Fruit fly (Drosophila melanogaster) whole organism, embryonic: ENCODE results near the gene CG14340.

Source experiments
- Antp ChIP-seq: fragments of 200-800 bp; sonication (Bioruptor generic); optimal IDR thresholded peaks from 3 replicates; lab custom pipeline; 2016; ENCODE audit warnings: missing biosample characterization, missing genetic modification characterization
- B-H2 ChIP-seq: fragments of 200-800 bp; sonication (Bioruptor generic); optimal IDR thresholded peaks from 2 replicates; lab custom pipeline; 2018; ENCODE audit warnings: missing biosample characterization, mild to moderate bottlenecking, missing genetic modification characterization
- CG11398 ChIP-seq: fragments of 200-800 bp; sonication (Bioruptor generic); optimal IDR thresholded peaks from 2 replicates; lab custom pipeline; 2016; ENCODE audit warnings: missing biosample characterization, missing genetic modification characterization
- CG11696 ChIP-seq: fragments of 200-800 bp; sonication (Bioruptor generic); IDR thresholded peaks from 2 replicates; pipeline ENCODE4 v1.3.6; 2022; ENCODE audit warnings: missing biosample characterization, missing genetic modification characterization
- CG12104 ChIP-seq: fragments of 200-800 bp; sonication (Bioruptor generic); optimal IDR thresholded peaks from 3 replicates; lab custom pipeline; 2016; ENCODE audit warnings: missing biosample characterization, missing genetic modification characterization
- CG12659 ChIP-seq: fragments of 200-800 bp; sonication (Bioruptor generic); optimal IDR thresholded peaks from 3 replicates; lab custom pipeline; 2017; ENCODE audit warnings: mild to moderate bottlenecking, missing biosample characterization, missing genetic modification reagents, missing genetic modification characterization
- CG15011 ChIP-seq: fragments of 200-800 bp; sonication (Bioruptor generic); optimal IDR thresholded peaks from 3 replicates; lab custom pipeline; 2018; ENCODE audit warnings: missing biosample characterization, mild to moderate bottlenecking, missing genetic modification characterization
- CG15601 ChIP-seq: fragments of 200-800 bp; sonication (Bioruptor generic); optimal IDR thresholded peaks from 3 replicates; lab custom pipeline; 2019; ENCODE audit warnings: missing biosample characterization, mild to moderate bottlenecking, missing genetic modification characterization, moderate library complexity
- CG18262 ChIP-seq: fragments of 200-800 bp; optimal IDR thresholded peaks from 3 replicates; lab custom pipeline; 2019; ENCODE audit warnings: missing biosample characterization, mild to moderate bottlenecking, missing genetic modification characterization, moderate library complexity
- CG2120 ChIP-seq: fragments of 200-800 bp; sonication (Bioruptor generic); optimal IDR thresholded peaks from 3 replicates; lab custom pipeline; 2016; ENCODE audit warnings: missing biosample characterization, missing genetic modification characterization
- CG2678 ChIP-seq: fragments of 200-800 bp; sonication (Bioruptor generic); optimal IDR thresholded peaks from 3 replicates; lab custom pipeline; 2019; ENCODE audit warnings: missing biosample characterization, mild to moderate bottlenecking, missing genetic modification characterization, moderate library complexity
- CG2875 ChIP-seq: fragments of 200-800 bp; sonication (Bioruptor generic); optimal IDR thresholded peaks from 2 replicates; lab custom pipeline; 2017; ENCODE audit warnings: missing biosample characterization, mild to moderate bottlenecking, missing genetic modification characterization, missing genetic modification reagents
- CG30403 ChIP-seq: fragments of 200-800 bp; sonication (Bioruptor generic); optimal IDR thresholded peaks from 3 replicates; lab custom pipeline; 2016; ENCODE audit warnings: missing biosample characterization, missing genetic modification characterization
- CG3163 ChIP-seq: fragments of 200-800 bp; sonication (Bioruptor generic); optimal IDR thresholded peaks from 3 replicates; lab custom pipeline; 2016; ENCODE audit warnings: missing biosample characterization, missing genetic modification characterization
- CG4424 ChIP-seq: fragments of 200-800 bp; sonication (Bioruptor generic); optimal IDR thresholded peaks from 3 replicates; lab custom pipeline; 2016; ENCODE audit warnings: missing biosample characterization, missing genetic modification characterization
- CG4854 ChIP-seq: fragments of 200-800 bp; sonication (Bioruptor generic); optimal IDR thresholded peaks from 2 replicates; lab custom pipeline; 2016; ENCODE audit warnings: missing biosample characterization, missing genetic modification characterization, inconsistent platforms
- CG5953 ChIP-seq: fragments of 200-800 bp; sonication (Bioruptor generic); IDR thresholded peaks from 2 replicates; pipeline ENCODE4 v1.3.6; 2022; ENCODE audit warnings: missing biosample characterization, missing genetic modification characterization
- CG6254 ChIP-seq: fragments of 200-800 bp; sonication (Bioruptor generic); optimal IDR thresholded peaks from 3 replicates; lab custom pipeline; 2017; ENCODE audit warnings: mild to moderate bottlenecking, missing biosample characterization, missing genetic modification reagents, missing genetic modification characterization
- CG7556 ChIP-seq: fragments of 200-800 bp; sonication (Bioruptor generic); optimal IDR thresholded peaks from 2 replicates; lab custom pipeline; 2017; ENCODE audit warnings: missing biosample characterization, mild to moderate bottlenecking, missing genetic modification characterization
- CG7786 ChIP-seq: fragments of 200-800 bp; sonication (Bioruptor generic); optimal IDR thresholded peaks from 2 replicates; lab custom pipeline; 2016; ENCODE audit warnings: missing biosample characterization, missing genetic modification characterization
- CG7839 ChIP-seq: fragments of 200-800 bp; sonication (Bioruptor generic); optimal IDR thresholded peaks from 3 replicates; lab custom pipeline; 2018; ENCODE audit warnings: missing biosample characterization, mild to moderate bottlenecking, missing genetic modification characterization, moderate library complexity
- CG7963 ChIP-seq: fragments of 200-800 bp; sonication (Bioruptor generic); IDR thresholded peaks from 3 replicates; pipeline ENCODE4 v1.3.6; 2022; ENCODE audit warnings: missing biosample characterization, missing genetic modification characterization; ENCODE audit not compliant: partially characterized antibody
- CG9215 ChIP-seq: fragments of 200-800 bp; sonication (Bioruptor generic); IDR thresholded peaks from 2 replicates; pipeline ENCODE4 v1.3.6; 2022; ENCODE audit warnings: missing biosample characterization, missing genetic modification characterization
- CG9437 ChIP-seq: fragments of 200-800 bp; sonication (Bioruptor generic); optimal IDR thresholded peaks from 2 replicates; lab custom pipeline; 2018; ENCODE audit warnings: missing biosample characterization, mild to moderate bottlenecking, missing genetic modification characterization
- Dip2 ChIP-seq: fragments of 200-800 bp; sonication (Bioruptor generic); IDR thresholded peaks from 2 replicates; pipeline ENCODE4 v1.3.6; 2022; ENCODE audit warnings: missing biosample characterization, missing genetic modification characterization
- Eip74EF ChIP-seq, 2 experiments: fragments of 200-800 bp in 1 of 2; fragments of >200 bp in 1 of 2; sonication (Bioruptor generic) in 1 of 2; optimal IDR thresholded peaks; 2 replicates each; lab custom pipeline; 2017 to 2019; ENCODE audit warnings: missing biosample characterization in 2 of 2, missing genetic modification characterization in 2 of 2, mild to moderate bottlenecking in 1 of 2, moderate library complexity in 1 of 2
- Elba2 ChIP-seq: fragments of 200-800 bp; sonication (Bioruptor generic); optimal IDR thresholded peaks from 3 replicates; lab custom pipeline; 2016; ENCODE audit warnings: missing biosample characterization, missing genetic modification characterization
- Hmx ChIP-seq: fragments of 200-800 bp; sonication (Bioruptor generic); optimal IDR thresholded peaks from 2 replicates; lab custom pipeline; 2016; ENCODE audit warnings: missing biosample characterization, missing genetic modification characterization
- Hsf ChIP-seq: fragments of 200-800 bp; sonication (Bioruptor generic); optimal IDR thresholded peaks from 3 replicates; lab custom pipeline; 2016; ENCODE audit warnings: missing biosample characterization, missing genetic modification characterization
- MBD-R2 ChIP-seq: fragments of 200-800 bp; sonication (Bioruptor generic); IDR thresholded peaks from 2 replicates; pipeline ENCODE4 v1.3.6; 2022; ENCODE audit warnings: missing biosample characterization, missing genetic modification characterization
- Pdp1 ChIP-seq, 2 experiments: fragments of 200-800 bp; sonication (Bioruptor generic); optimal IDR thresholded peaks; 3 replicates each; lab custom pipeline; 2016; ENCODE audit warnings: missing biosample characterization in 2 of 2, missing genetic modification characterization in 2 of 2, mild to moderate bottlenecking in 1 of 2, moderate library complexity in 1 of 2
- Ptx1 ChIP-seq: fragments of 200-800 bp; sonication (Bioruptor generic); IDR thresholded peaks from 2 replicates; pipeline ENCODE4 v1.3.6; 2022; ENCODE audit warnings: missing biosample characterization, missing genetic modification characterization
- Ssrp ChIP-seq: fragments of 200-800 bp; sonication (Bioruptor generic); optimal IDR thresholded peaks from 2 replicates; lab custom pipeline; 2018; ENCODE audit warnings: missing biosample characterization, mild to moderate bottlenecking, missing genetic modification characterization, moderate library complexity
- Usf ChIP-seq: fragments of 200-800 bp; sonication (Bioruptor generic); optimal IDR thresholded peaks from 2 replicates; lab custom pipeline; 2017; ENCODE audit warnings: missing genotype, missing biosample characterization, missing genetic modification characterization
- bigmax ChIP-seq: fragments of 200-800 bp; sonication (Bioruptor generic); optimal IDR thresholded peaks from 2 replicates; lab custom pipeline; 2018; ENCODE audit warnings: missing biosample characterization, mild to moderate bottlenecking, missing genetic modification characterization
- bsh ChIP-seq, 2 experiments: fragments of 200-800 bp; sonication (Bioruptor generic); optimal IDR thresholded peaks; 2 replicates each; lab custom pipeline; 2017 to 2018; ENCODE audit warnings: mild to moderate bottlenecking in 2 of 2, missing biosample characterization in 2 of 2, missing genetic modification characterization in 2 of 2, moderate library complexity in 1 of 2
- crc ChIP-seq: fragments of 200-800 bp; sonication (Bioruptor generic); optimal IDR thresholded peaks from 2 replicates; lab custom pipeline; 2016; ENCODE audit warnings: missing biosample characterization, missing genetic modification characterization
- dmrt99B ChIP-seq: fragments of 200-800 bp; sonication (Bioruptor generic); optimal IDR thresholded peaks from 2 replicates; lab custom pipeline; 2018; ENCODE audit warnings: missing biosample characterization, mild to moderate bottlenecking, missing genetic modification characterization, moderate library complexity
- eyg ChIP-seq: fragments of 200-800 bp; sonication (Bioruptor generic); optimal IDR thresholded peaks from 3 replicates; lab custom pipeline; 2016; ENCODE audit warnings: missing biosample characterization, missing genetic modification characterization
- gce ChIP-seq: fragments of 200-800 bp; sonication (Bioruptor generic); IDR thresholded peaks from 3 replicates; pipeline ENCODE4 v1.3.6; 2022; ENCODE audit warnings: missing biosample characterization, missing genetic modification characterization
- hbn ChIP-seq: fragments of 200-800 bp; sonication (Bioruptor generic); IDR thresholded peaks from 2 replicates; pipeline ENCODE4 v1.3.6; 2022; ENCODE audit warnings: missing biosample characterization, missing genetic modification characterization; ENCODE audit not compliant: partially characterized antibody
- jumu ChIP-seq: fragments of 200-800 bp; sonication (Bioruptor generic); optimal IDR thresholded peaks from 3 replicates; lab custom pipeline; 2016; ENCODE audit warnings: missing biosample characterization, missing genetic modification characterization
- nau ChIP-seq: fragments of 200-800 bp; sonication (Bioruptor generic); optimal IDR thresholded peaks from 3 replicates; lab custom pipeline; 2017; ENCODE audit warnings: missing biosample characterization, mild to moderate bottlenecking, missing genetic modification characterization, missing genetic modification reagents
- pan ChIP-seq, 4 experiments: fragments of >200 bp in 3 of 4; fragments of 200-800 bp in 1 of 4; sonication (Bioruptor generic) in 1 of 4; optimal IDR thresholded peaks in 3 of 4; IDR thresholded peaks in 1 of 4; 2 replicates each; pipeline versions ENCODE4 v1.3.6 to Lab custom; 2017 to 2022; ENCODE audit warnings: missing biosample characterization in 2 of 4, missing genetic modification characterization in 2 of 4, mixed read lengths in 1 of 4
- sob ChIP-seq: fragments of 200-800 bp; sonication (Bioruptor generic); IDR thresholded peaks from 2 replicates; pipeline ENCODE4 v1.3.6; 2022; ENCODE audit warnings: missing biosample characterization, missing genetic modification characterization
- stwl ChIP-seq: fragments of 200-800 bp; sonication (Bioruptor generic); optimal IDR thresholded peaks from 3 replicates; lab custom pipeline; 2018; ENCODE audit warnings: missing biosample characterization, mild to moderate bottlenecking, missing genetic modification characterization, moderate library complexity
- tna ChIP-seq: fragments of 200-800 bp; sonication (Bioruptor generic); IDR thresholded peaks from 2 replicates; pipeline ENCODE4 v1.3.6; 2022; ENCODE audit warnings: missing biosample characterization, missing genetic modification characterization; ENCODE audit not compliant: partially characterized antibody
- trh ChIP-seq: fragments of 200-800 bp; sonication (Bioruptor generic); optimal IDR thresholded peaks from 2 replicates; lab custom pipeline; 2016; ENCODE audit warnings: missing biosample characterization, missing genetic modification characterization
- usp ChIP-seq: fragments of >200 bp; optimal IDR thresholded peaks from 2 replicates; lab custom pipeline; 2017; ENCODE audit warnings: missing biosample characterization, missing genetic modification characterization
- vvl ChIP-seq: fragments of 200-800 bp; sonication (Bioruptor generic); IDR thresholded peaks from 2 replicates; pipeline ENCODE4 v1.3.6; 2022; ENCODE audit warnings: missing biosample characterization, missing genetic modification characterization

The CG14340 gene

DNA sequence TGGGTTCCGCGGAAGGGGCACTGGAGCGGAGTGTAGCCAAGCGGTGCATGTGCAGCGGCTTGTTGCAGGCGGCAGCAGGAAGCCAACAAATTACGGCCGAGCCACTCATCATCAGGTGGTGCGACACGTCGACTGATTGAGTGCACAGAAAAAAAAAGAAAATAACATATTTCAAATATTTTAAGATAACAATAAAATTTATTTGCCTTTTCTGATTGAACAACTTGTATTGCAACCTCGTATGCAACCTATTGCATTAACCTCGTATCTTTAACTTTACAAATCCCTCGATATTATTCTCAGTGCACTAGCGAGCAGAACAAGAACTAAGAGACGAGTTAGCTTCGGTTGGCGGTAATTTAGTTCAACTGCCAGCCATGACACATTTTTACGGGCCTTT lies 42.4 kb upstream of the CG14340 start (continued):
- TF ChIP-seq Eip74EF (GFP tag; optimal IDR thresholded peaks at IDR 0.05; lab: Kevin White, UChicago) (no peak), Usf (GFP tag; lab: Kevin White, UChicago) (no peak), sob (GFP tag; lab: Robert Waterston, UW) (no peak), Pdp1 (GFP tag; optimal IDR thresholded peaks at IDR 0.05; lab: Kevin White, UChicago) (no peak), MBD-R2 (GFP tag; lab: Robert Waterston, UW) (peak; percentile 11; the same call in 1 of the 2 replicates), CG6254 (GFP tag; lab: Kevin White, UChicago) (peak; percentile 33), CG3163 (no peak), dmrt99B (tag; lab: Kevin White, UChicago) (peak; percentile 28), stwl (tag; lab: Kevin White, UChicago) (no peak), vvl (GFP tag; lab: Robert Waterston, UW) (peak; percentile 29; the same call in 1 of the 2 replicates), CG4424 (GFP tag; lab: Kevin White, UChicago) (peak; percentile 12), CG7786 (GFP tag; lab: Kevin White, UChicago) (no peak), jumu (GFP tag; lab: Kevin White, UChicago) (no peak), CG2875 (peak; percentile 34), CG11398 (no peak), CG7963 (GFP tag; lab: Robert Waterston, UW) (no peak), CG9215 (GFP tag; lab: Robert Waterston, UW) (no peak; the same call in 1 of the 2 replicates), CG12659 (no peak), CG30403 (GFP tag; lab: Kevin White, UChicago) (peak; percentile 23), CG12104 (GFP tag; lab: Kevin White, UChicago) (no peak), tna (GFP tag; lab: Robert Waterston, UW) (no peak), CG15601 (tag; lab: Kevin White, UChicago) (peak; percentile 32), usp (GFP tag; lab: Kevin White, UChicago) (no peak), B-H2 (GFP tag; lab: Kevin White, UChicago) (no peak), CG2120 (GFP tag; lab: Kevin White, UChicago) (no peak), CG15011 (GFP tag; lab: Kevin White, UChicago) (no peak), Dip2 (GFP tag; lab: Robert Waterston, UW) (no peak), Hsf (peak; percentile 5), Ptx1 (peak; percentile 26; the same call in 1 of the 2 replicates), nau (no peak), crc (no peak), CG9437 (GFP tag; lab: Kevin White, UChicago) (no peak), eyg (GFP tag; lab: Kevin White, UChicago) (no peak), gce (no peak), Elba2 (GFP tag; lab: Kevin White, UChicago) (no peak), CG7556 (GFP tag; lab: Kevin White, UChicago) (peak; percentile 12), CG4854 (no peak), Ssrp (tag; lab: Kevin White, UChicago) (peak; percentile 58), bsh (GFP tag; optimal IDR thresholded peaks at IDR 0.05; lab: Kevin White, UChicago) (peak; percentile 14 to 77), CG5953 (GFP tag; lab: Robert Waterston, UW) (no peak), Antp (GFP tag; lab: Kevin White, UChicago) (no peak), CG7839 (tag; lab: Kevin White, UChicago) (peak; percentile 39), pan (optimal IDR thresholded peaks at IDR 0.05; lab: Kevin White, UChicago) (no peak), pan (GFP tag; optimal IDR thresholded peaks at IDR 0.05 in 1 of 2, IDR thresholded peaks at IDR 0.05 in 1 of 2) (peak in 1 of 2 experiments; percentile 39), bigmax (GFP tag; lab: Kevin White, UChicago) (no peak), CG2678 (peak; percentile 32), hbn (GFP tag; lab: Robert Waterston, UW) (no peak), Hmx (GFP tag; lab: Kevin White, UChicago) (no peak), CG11696 (GFP tag; lab: Robert Waterston, UW) (0 out of 2 replicates have a peak, but pooled peaks have one; percentile 28), trh (GFP tag; lab: Kevin White, UChicago) (no peak), CG18262 (tag; lab: Kevin White, UChicago) (peak; percentile 53)
